In genomic region chrV:3784167-3784734, ce11 we compare ENCODE assay signal across 1 worm cellular context.
TF ChIP-seq lines count a peak whose summit lies in the region.

Gene R08F11.1, minus strand, starts transcription at chrV:3784217.

TF ChIP-seq in whole organism, L4 larva, 104 proteins besides CTCF, POLR2A, EP300 and RAD21 (continued from another document):
- TF ChIP-seq zfp-2 (tag; optimal IDR thresholded peaks at IDR 0.05; lab: Kevin White, UChicago) (no peak), lin-13 (GFP tag; optimal IDR thresholded peaks at IDR 0.05; lab: Kevin White, UChicago) (no peak), spr-3 (GFP tag; optimal IDR thresholded peaks at IDR 0.05; lab: Kevin White, UChicago) (no peak), dmd-6 (GFP tag; IDR thresholded peaks at IDR 0.05; lab: Robert Waterston, UW) (peak; percentile 62), pqm-1 (tag; optimal IDR thresholded peaks at IDR 0.05; lab: Kevin White, UChicago) (peak; percentile 74), ama-1 (optimal IDR thresholded peaks at IDR 0.05; lab: Kevin White, UChicago) (no peak), zip-11 (GFP tag; IDR thresholded peaks at IDR 0.05; lab: Robert Waterston, UW) (no peak), rbr-2 (tag; optimal IDR thresholded peaks at IDR 0.05; lab: Kevin White, UChicago) (no peak), ceh-82 (tag; optimal IDR thresholded peaks at IDR 0.05; lab: Kevin White, UChicago) (no peak), aly-2 (tag; optimal IDR thresholded peaks at IDR 0.05; lab: Kevin White, UChicago) (no peak), unc-130 (GFP tag; optimal IDR thresholded peaks at IDR 0.05; lab: Kevin White, UChicago) (no peak), D1046.2 (GFP tag; IDR thresholded peaks at IDR 0.05; lab: Robert Waterston, UW) (no peak), pha-4 (GFP tag; IDR thresholded peaks at IDR 0.05; lab: Robert Waterston, UW) (no peak), pha-4 (tag; optimal IDR thresholded peaks at IDR 0.05; lab: Kevin White, UChicago) (no peak), nhr-77 (tag; optimal IDR thresholded peaks at IDR 0.05; lab: Kevin White, UChicago) (peak; percentile 90), dmd-8 (GFP tag; IDR thresholded peaks at IDR 0.05; lab: Robert Waterston, UW) (no peak), cey-2 (tag; optimal IDR thresholded peaks at IDR 0.05; lab: Kevin White, UChicago; ENCODE audit: borderline replicate concordance, insufficient read depth) (no peak), nhr-6 (tag; optimal IDR thresholded peaks at IDR 0.05; lab: Kevin White, UChicago) (no peak), ces-1 (GFP tag; optimal IDR thresholded peaks at IDR 0.05; lab: Kevin White, UChicago) (no peak), vab-7 (GFP tag; IDR thresholded peaks at IDR 0.05; lab: Robert Waterston, UW) (no peak), hlh-11 (tag; optimal IDR thresholded peaks at IDR 0.05; lab: Kevin White, UChicago) (peak; percentile 53), arid-1 (GFP tag; conservative IDR thresholded peaks at IDR 0.05; lab: Robert Waterston, UW) (no peak), daf-8 (GFP tag; IDR thresholded peaks at IDR 0.05; lab: Robert Waterston, UW) (no peak), mdl-1 (tag; optimal IDR thresholded peaks at IDR 0.05; lab: Kevin White, UChicago) (no peak), nhr-102 (tag; optimal IDR thresholded peaks at IDR 0.05; lab: Kevin White, UChicago) (peak; percentile 64), nhr-41 (GFP tag; IDR thresholded peaks at IDR 0.05; lab: Robert Waterston, UW) (no peak), ZK546.5 (tag; optimal IDR thresholded peaks at IDR 0.05; lab: Kevin White, UChicago) (no peak), spr-1 (tag; optimal IDR thresholded peaks at IDR 0.05; lab: Kevin White, UChicago) (no peak), ceh-20 (GFP tag; IDR thresholded peaks at IDR 0.05; lab: Robert Waterston, UW) (no peak), skn-1 (tag; optimal IDR thresholded peaks at IDR 0.05; lab: Kevin White, UChicago) (no peak), daf-19 (GFP tag; conservative IDR thresholded peaks at IDR 0.05; lab: Robert Waterston, UW) (no peak), lin-39 (tag; optimal IDR thresholded peaks at IDR 0.05; lab: Kevin White, UChicago) (no peak), attf-4 (tag; optimal IDR thresholded peaks at IDR 0.05; lab: Kevin White, UChicago) (no peak), daf-16 (GFP tag; optimal IDR thresholded peaks at IDR 0.05; lab: Kevin White, UChicago) (no peak), daf-16 (tag; optimal IDR thresholded peaks at IDR 0.05; lab: Kevin White, UChicago) (peak; percentile 90), ctbp-1 (GFP tag; IDR thresholded peaks at IDR 0.05; lab: Robert Waterston, UW) (no peak), hmg-1.1 (GFP tag; IDR thresholded peaks at IDR 0.05; lab: Robert Waterston, UW) (no peak), mdt-29 (GFP tag; IDR thresholded peaks at IDR 0.05; lab: Robert Waterston, UW) (no peak), sdz-12 (GFP tag; optimal IDR thresholded peaks at IDR 0.05; lab: Kevin White, UChicago) (no peak), fos-1 (tag; optimal IDR thresholded peaks at IDR 0.05; lab: Kevin White, UChicago) (no peak)
